Worm (Caenorhabditis elegans) whole organism, young adult: ENCODE data around the gene eelo-2.

Experiments
- C17E4.6 ChIP-seq: fragments of 200-800 bp; sonication (Bioruptor generic); IDR thresholded peaks from 2 replicates; pipeline ENCODE4 v1.3.6; 2022; ENCODE audit warnings: missing genetic modification reagents, missing genetic modification characterization, missing compliant biosample characterization
- D2030.7 ChIP-seq: fragments of 200-800 bp; sonication (Bioruptor generic); IDR thresholded peaks from 2 replicates; pipeline ENCODE4 v1.3.6; 2022; ENCODE audit warnings: missing genetic modification reagents, missing genetic modification characterization, missing compliant biosample characterization
- F23B12.7 ChIP-seq: sonication (generic microtip); optimal IDR thresholded peaks from 2 replicates; lab custom pipeline; 2017; ENCODE audit warnings: missing genetic modification characterization, mild to moderate bottlenecking, missing compliant biosample characterization, antibody characterized with exemption, moderate library complexity; ENCODE audit not compliant: insufficient read depth
- F33H1.4 ChIP-seq: fragments of 200-800 bp; sonication (Bioruptor generic); IDR thresholded peaks from 2 replicates; pipeline ENCODE4 v1.3.6; 2022; ENCODE audit warnings: missing genetic modification reagents, missing genetic modification characterization, missing compliant biosample characterization
- F39B2.1 ChIP-seq: fragments of 200-800 bp; sonication (Bioruptor generic); IDR thresholded peaks from 2 replicates; pipeline ENCODE4 v1.3.6; 2022; ENCODE audit warnings: missing genetic modification reagents, missing genetic modification characterization, missing compliant biosample characterization
- F49E8.2 ChIP-seq: sonication (generic microtip); optimal IDR thresholded peaks from 3 replicates; lab custom pipeline; 2017; ENCODE audit warnings: missing genetic modification characterization, mild to moderate bottlenecking, missing compliant biosample characterization, antibody characterized with exemption, moderate library complexity; ENCODE audit not compliant: insufficient read depth
- F52B5.7 ChIP-seq: sonication (generic microtip); optimal IDR thresholded peaks from 2 replicates; lab custom pipeline; 2016; ENCODE audit warnings: mild to moderate bottlenecking, missing genetic modification characterization, missing compliant biosample characterization
- F55B11.4 ChIP-seq: sonication (generic microtip); optimal IDR thresholded peaks from 2 replicates; lab custom pipeline; 2016; ENCODE audit warnings: missing compliant biosample characterization, missing genetic modification characterization, borderline replicate concordance; ENCODE audit not compliant: insufficient read depth
- Y53F4B.3 ChIP-seq: fragments of 200-800 bp; sonication (Bioruptor generic); IDR thresholded peaks from 2 replicates; pipeline ENCODE4 v1.3.6; 2022; ENCODE audit warnings: missing genetic modification reagents, missing genetic modification characterization, missing compliant biosample characterization
- Y53G8AR.9 ChIP-seq: fragments of 200-800 bp; sonication (Bioruptor generic); conservative IDR thresholded peaks from 2 replicates; pipeline ENCODE4 v1.3.6; 2022; ENCODE audit warnings: missing genetic modification reagents, missing genetic modification characterization, missing compliant biosample characterization
- Y56A3A.18 ChIP-seq: fragments of 200-800 bp; sonication (Bioruptor generic); IDR thresholded peaks from 2 replicates; pipeline ENCODE4 v1.3.6; 2022; ENCODE audit warnings: missing genetic modification reagents, missing genetic modification characterization, missing compliant biosample characterization
- Y67H2A.10 ChIP-seq: fragments of 200-800 bp; sonication (Bioruptor generic); conservative IDR thresholded peaks from 2 replicates; pipeline ENCODE4 v1.3.6; 2022; ENCODE audit warnings: missing genetic modification reagents, missing genetic modification characterization, missing compliant biosample characterization
- Y79H2A.3 ChIP-seq: fragments of 200-800 bp; sonication (Bioruptor generic); conservative IDR thresholded peaks from 2 replicates; pipeline ENCODE4 v1.3.6; 2022; ENCODE audit warnings: missing genetic modification reagents, missing genetic modification characterization, missing compliant biosample characterization
- ama-1 ChIP-seq, 3 experiments: fragments of 150-350 bp in 1 of 3; sonication (generic microtip) in 2 of 3; optimal IDR thresholded peaks; 2 replicates each; lab custom pipeline; 2014 to 2018; ENCODE audit warnings: missing biosample characterization in 2 of 3, missing genetic modification characterization in 2 of 3, missing genetic modification reagents in 2 of 3
- attf-5 ChIP-seq: fragments of 200-800 bp; sonication (Bioruptor generic); optimal IDR thresholded peaks from 2 replicates; lab custom pipeline; 2018; ENCODE audit warnings: mild to moderate bottlenecking, missing genetic modification characterization, missing compliant biosample characterization
- bed-1 ChIP-seq: fragments of 200-800 bp; sonication (Bioruptor generic); IDR thresholded peaks from 2 replicates; pipeline ENCODE4 v1.3.6; 2022; ENCODE audit warnings: missing genetic modification reagents, missing genetic modification characterization, missing compliant biosample characterization
- cebp-2 ChIP-seq: fragments of 200-800 bp; sonication (Bioruptor generic); IDR thresholded peaks from 2 replicates; pipeline ENCODE4 v1.3.6; 2022; ENCODE audit warnings: missing genetic modification characterization, missing compliant biosample characterization
- ceh-100 ChIP-seq: fragments of 200-800 bp; sonication (Bioruptor generic); IDR thresholded peaks from 2 replicates; pipeline ENCODE4 v1.3.6; 2022; ENCODE audit warnings: missing genetic modification reagents, missing genetic modification characterization, missing compliant biosample characterization
- ceh-40 ChIP-seq: fragments of 200-800 bp; sonication (Bioruptor generic); IDR thresholded peaks from 2 replicates; pipeline ENCODE4 v1.3.6; 2022; ENCODE audit warnings: missing genetic modification characterization, missing compliant biosample characterization
- ceh-58 ChIP-seq: fragments of 200-800 bp; sonication (Bioruptor generic); IDR thresholded peaks from 2 replicates; pipeline ENCODE4 v1.3.6; 2022; ENCODE audit warnings: missing genetic modification characterization, missing compliant biosample characterization
- dpl-1 ChIP-seq: fragments of 150-350 bp; optimal IDR thresholded peaks from 2 replicates; lab custom pipeline; 2014; ENCODE audit warnings: missing biosample characterization, missing genetic modification reagents, missing genetic modification characterization
- ets-4 ChIP-seq: fragments of 200-800 bp; sonication (Bioruptor generic); optimal IDR thresholded peaks from 2 replicates; lab custom pipeline; 2018; ENCODE audit warnings: mild to moderate bottlenecking, missing genetic modification characterization, missing compliant biosample characterization
- fkh-3 ChIP-seq: sonication (generic microtip); optimal IDR thresholded peaks from 2 replicates; lab custom pipeline; 2016; ENCODE audit warnings: mild to moderate bottlenecking, missing genetic modification characterization, missing compliant biosample characterization
- him-1 ChIP-seq: sonication (generic microtip); optimal IDR thresholded peaks from 2 replicates; lab custom pipeline; 2016; ENCODE audit warnings: missing genotype, missing genetic modification reagents, missing genetic modification characterization, missing compliant biosample characterization
- hsf-1 ChIP-seq: fragments of 200-800 bp; sonication (Bioruptor generic); IDR thresholded peaks from 2 replicates; pipeline ENCODE4 v1.3.6; 2022; ENCODE audit warnings: missing genetic modification reagents, missing genetic modification characterization, missing compliant biosample characterization
- let-607 ChIP-seq, 2 experiments: fragments of 200-800 bp in 1 of 2; sonication (Bioruptor generic) in 1 of 2; sonication (generic microtip) in 1 of 2; optimal IDR thresholded peaks; 2 replicates each; lab custom pipeline; 2016 to 2018; ENCODE audit warnings: mild to moderate bottlenecking in 2 of 2, missing compliant biosample characterization in 2 of 2, missing genetic modification characterization in 2 of 2, moderate library complexity in 2 of 2, missing genotype in 1 of 2
- lin-26 ChIP-seq: fragments of 200-800 bp; sonication (Bioruptor generic); IDR thresholded peaks from 2 replicates; pipeline ENCODE4 v1.3.6; 2022; ENCODE audit warnings: missing genetic modification reagents, missing genetic modification characterization, missing compliant biosample characterization
- lin-54 ChIP-seq: fragments of 200-800 bp; sonication (Bioruptor generic); optimal IDR thresholded peaks from 2 replicates; lab custom pipeline; 2018; ENCODE audit warnings: mild to moderate bottlenecking, missing genetic modification characterization, missing compliant biosample characterization
- madf-3 ChIP-seq: fragments of 200-800 bp; sonication (Bioruptor generic); IDR thresholded peaks from 2 replicates; pipeline ENCODE4 v1.3.6; 2022; ENCODE audit warnings: missing genetic modification reagents, missing genetic modification characterization, missing compliant biosample characterization
- mcd-1 ChIP-seq: fragments of 200-800 bp; sonication (Bioruptor generic); IDR thresholded peaks from 2 replicates; pipeline ENCODE4 v1.3.6; 2022; ENCODE audit warnings: missing genetic modification reagents, missing genetic modification characterization, missing compliant biosample characterization
- rec-8 ChIP-seq, 2 experiments: sonication (generic microtip); optimal IDR thresholded peaks; 2 replicates each; lab custom pipeline; 2016; ENCODE audit warnings: mild to moderate bottlenecking in 2 of 2, missing genetic modification characterization in 2 of 2, missing genetic modification reagents in 2 of 2, missing genotype in 2 of 2, missing biosample characterization in 1 of 2, missing compliant biosample characterization in 1 of 2, moderate library complexity in 1 of 2
- rpc-1 ChIP-seq, 2 experiments: fragments of 150-350 bp in 1 of 2; sonication (generic microtip) in 1 of 2; optimal IDR thresholded peaks; 2 replicates each; lab custom pipeline; 2014 to 2018; ENCODE audit warnings: missing biosample characterization in 1 of 2, missing genetic modification characterization in 1 of 2, missing genetic modification reagents in 1 of 2, missing genotype in 1 of 2
- snpc-1.3 ChIP-seq: sonication (generic microtip); optimal IDR thresholded peaks from 2 replicates; lab custom pipeline; 2017; ENCODE audit warnings: missing genetic modification characterization, mild to moderate bottlenecking, missing compliant biosample characterization, antibody characterized with exemption, moderate library complexity, missing genotype, missing genetic modification reagents; ENCODE audit not compliant: insufficient read depth
- tbx-9 ChIP-seq: sonication (generic microtip); optimal IDR thresholded peaks from 2 replicates; lab custom pipeline; 2016; ENCODE audit warnings: borderline replicate concordance, missing genetic modification characterization, inconsistent platforms, missing compliant biosample characterization
- xnd-1 ChIP-seq: sonication (generic microtip); optimal IDR thresholded peaks from 2 replicates; lab custom pipeline; 2016; ENCODE audit warnings: missing genotype, missing genetic modification reagents, missing genetic modification characterization, missing compliant biosample characterization
- zim-3 ChIP-seq: sonication (generic microtip); optimal IDR thresholded peaks from 2 replicates; lab custom pipeline; 2017; ENCODE audit warnings: mild to moderate bottlenecking, missing genetic modification characterization, moderate library complexity, missing compliant biosample characterization
- ztf-18 ChIP-seq: sonication (generic microtip); optimal IDR thresholded peaks from 2 replicates; lab custom pipeline; 2016; ENCODE audit warnings: missing genotype, mild to moderate bottlenecking, missing genetic modification characterization, missing compliant biosample characterization
- ztf-25 ChIP-seq: fragments of 200-800 bp; sonication (Bioruptor generic); IDR thresholded peaks from 2 replicates; pipeline ENCODE4 v1.3.6; 2022; ENCODE audit warnings: missing genetic modification reagents, missing genetic modification characterization, missing compliant biosample characterization
- ztf-28 ChIP-seq: fragments of 200-800 bp; sonication (Bioruptor generic); IDR thresholded peaks from 2 replicates; pipeline ENCODE4 v1.3.6; 2022; ENCODE audit warnings: missing genetic modification reagents, missing genetic modification characterization, missing compliant biosample characterization

Gene eelo-2

ce11 chrIV:17278861-17279591, 29.1 kb downstream of the eelo-2 start, which contains the start of gene hsp-1 (continued):
- TF ChIP-seq F55B11.4 (tag; lab: Kevin White, UChicago), result peak; percentile 12
- peak; percentile 33; the same call in 1 of the 2 replicates for TF ChIP-seq F39B2.1 (GFP tag; lab: Robert Waterston, UW)
- peak; percentile 10; the same call in 1 of the 2 replicates for TF ChIP-seq ceh-100 (GFP tag; lab: Robert Waterston, UW)
- peak; percentile 78; the same call in 1 of the 2 replicates for TF ChIP-seq ceh-40 (GFP tag; lab: Robert Waterston, UW)
- TF ChIP-seq ztf-18 (tag; lab: Kevin White, UChicago), result no peak
- TF ChIP-seq Y56A3A.18 (GFP tag; lab: Robert Waterston, UW), result no peak; the same call in 1 of the 2 replicates
- TF ChIP-seq hsf-1 (GFP tag; lab: Robert Waterston, UW), result peak; percentile 6
- 0 out of 2 replicates have a peak, but pooled peaks have one; percentile 48 for TF ChIP-seq cebp-2 (GFP tag; lab: Robert Waterston, UW)
- TF ChIP-seq snpc-1.3 (tag; lab: Kevin White, UChicago), result no peak
- TF ChIP-seq D2030.7 (GFP tag; lab: Robert Waterston, UW), result 0 out of 2 replicates have a peak, but pooled peaks have one; percentile 20
- peak; percentile 1 for TF ChIP-seq lin-54 (GFP tag; lab: Kevin White, UChicago)
- no peak for TF ChIP-seq xnd-1 (tag; lab: Kevin White, UChicago)
- 0 out of 2 replicates have a peak, but pooled peaks have one; percentile 41 for TF ChIP-seq ztf-25 (GFP tag; lab: Robert Waterston, UW)
- no peak for TF ChIP-seq bed-1 (GFP tag; lab: Robert Waterston, UW)
- no peak; the same call in 1 of the 2 replicates for TF ChIP-seq Y79H2A.3 (GFP tag; lab: Robert Waterston, UW)
- no peak for TF ChIP-seq rec-8 (tag; optimal IDR thresholded peaks at IDR 0.05; lab: Kevin White, UChicago)
- TF ChIP-seq, all 124 proteins: peak for 26

ce11 chrIV:17279592-17280440, 29.9 kb downstream of the eelo-2 start:
- TF ChIP-seq zim-3 (no peak), F52B5.7 (no peak), lin-26 (peak; percentile 64), let-607 (tag; optimal IDR thresholded peaks at IDR 0.05; lab: Kevin White, UChicago) (no peak), D2030.7 (GFP tag; lab: Robert Waterston, UW) (no peak; the same call in 1 of the 2 replicates), F33H1.4 (GFP tag; lab: Robert Waterston, UW) (no peak), Y53F4B.3 (GFP tag; lab: Robert Waterston, UW) (no peak), Y53G8AR.9 (peak; percentile 70), rpc-1 (optimal IDR thresholded peaks at IDR 0.05; lab: Kevin White, UChicago) (no peak), rpc-1 (tag; optimal IDR thresholded peaks at IDR 0.05; lab: Kevin White, UChicago) (no peak), dpl-1 (GFP tag; lab: Kevin White, UChicago) (no peak), F49E8.2 (peak; percentile 21), ztf-28 (GFP tag; lab: Robert Waterston, UW) (no peak), ets-4 (GFP tag; lab: Kevin White, UChicago) (no peak), madf-3 (peak; percentile 79), ceh-58 (GFP tag; lab: Robert Waterston, UW) (peak; percentile 71), ama-1 (optimal IDR thresholded peaks at IDR 0.05; lab: Kevin White, UChicago) (peak; percentile 22), ama-1 (GFP tag; optimal IDR thresholded peaks at IDR 0.05; lab: Kevin White, UChicago) (no peak), C17E4.6 (0 out of 2 replicates have a peak, but pooled peaks have one; percentile 12), Y79H2A.3 (GFP tag; lab: Robert Waterston, UW) (no peak), ceh-100 (GFP tag; lab: Robert Waterston, UW) (peak; percentile 31; the same call in 1 of the 2 replicates), fkh-3 (tag; lab: Kevin White, UChicago) (no peak), tbx-9 (tag; lab: Kevin White, UChicago) (no peak), ceh-40 (GFP tag; lab: Robert Waterston, UW) (peak; percentile 53), Y56A3A.18 (GFP tag; lab: Robert Waterston, UW) (no peak), him-1 (no peak), F23B12.7 (tag; lab: Kevin White, UChicago) (no peak), rec-8 (tag; optimal IDR thresholded peaks at IDR 0.05; lab: Kevin White, UChicago) (no peak), attf-5 (GFP tag; lab: Kevin White, UChicago) (peak; percentile 24), mcd-1 (GFP tag; lab: Robert Waterston, UW) (peak; percentile 49), Y67H2A.10 (GFP tag; lab: Robert Waterston, UW) (no peak)
